Worm (Caenorhabditis elegans): Measurements from ENCODE around the gene srg-26.

Gene srg-26

DNA sequence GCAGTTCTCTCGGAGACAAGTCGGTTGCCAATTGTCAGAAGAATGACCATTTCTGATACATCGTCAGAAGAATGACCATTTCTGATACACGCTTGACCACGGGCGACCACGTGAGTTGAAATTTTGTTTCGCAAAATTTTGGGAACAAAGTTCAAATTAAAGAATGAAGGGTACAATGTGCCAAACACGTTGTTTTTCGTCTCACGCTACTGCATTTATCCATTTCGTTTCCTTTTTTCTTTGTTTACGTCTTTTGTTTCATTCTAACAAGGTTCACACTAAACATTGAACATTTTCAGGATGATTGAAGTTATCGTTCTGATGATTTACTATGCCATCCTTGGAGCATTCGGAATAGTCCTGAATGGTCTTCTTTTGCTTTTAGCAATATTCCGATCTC lies 20.4 kb downstream of the srg-26 start, which contains the start of gene srd-9:
Gene srd-9, plus strand, starts transcription at position 301 of the 400 bp plus-strand sequence.
- no peak for TF ChIP-seq ZK546.5 (tag; optimal IDR thresholded peaks at IDR 0.05)
- TF ChIP-seq nhr-77 (tag; optimal IDR thresholded peaks at IDR 0.05) = no peak
- no peak for TF ChIP-seq fos-1 (tag; optimal IDR thresholded peaks at IDR 0.05)
- no peak for TF ChIP-seq nhr-11 (tag; optimal IDR thresholded peaks at IDR 0.05)
- no peak for TF ChIP-seq ztf-4 (tag; optimal IDR thresholded peaks at IDR 0.05)
- no peak for TF ChIP-seq nhr-76 (tag; optimal IDR thresholded peaks at IDR 0.05)
- no peak for TF ChIP-seq mdl-1 (tag; optimal IDR thresholded peaks at IDR 0.05)
- no peak for TF ChIP-seq mml-1 (tag; optimal IDR thresholded peaks at IDR 0.05)
- no peak for TF ChIP-seq nhr-237 (tag; optimal IDR thresholded peaks at IDR 0.05)
- no peak for TF ChIP-seq unc-39 (tag; optimal IDR thresholded peaks at IDR 0.05)
- no peak for TF ChIP-seq tbx-2 (tag; optimal IDR thresholded peaks at IDR 0.05)
- no peak for TF ChIP-seq fkh-2 (tag; optimal IDR thresholded peaks at IDR 0.05)
- TF ChIP-seq snpc-4 (tag; optimal IDR thresholded peaks at IDR 0.05) = no peak
- no peak for TF ChIP-seq ceh-82 (tag; optimal IDR thresholded peaks at IDR 0.05)
- TF ChIP-seq egl-27 (tag; optimal IDR thresholded peaks at IDR 0.05) = no peak
- no peak for TF ChIP-seq jun-1 (tag; optimal IDR thresholded peaks at IDR 0.05)
- no peak for TF ChIP-seq nhr-23 (tag; optimal IDR thresholded peaks at IDR 0.05)
- TF ChIP-seq nhr-43 (tag; optimal IDR thresholded peaks at IDR 0.05; ENCODE audit: poor library complexity, severe bottlenecking) = no peak
- no peak for TF ChIP-seq lin-15B (tag; optimal IDR thresholded peaks at IDR 0.05)
- no peak for TF ChIP-seq nfya-1 (tag; optimal IDR thresholded peaks at IDR 0.05; ENCODE audit: insufficient read depth)

DNA sequence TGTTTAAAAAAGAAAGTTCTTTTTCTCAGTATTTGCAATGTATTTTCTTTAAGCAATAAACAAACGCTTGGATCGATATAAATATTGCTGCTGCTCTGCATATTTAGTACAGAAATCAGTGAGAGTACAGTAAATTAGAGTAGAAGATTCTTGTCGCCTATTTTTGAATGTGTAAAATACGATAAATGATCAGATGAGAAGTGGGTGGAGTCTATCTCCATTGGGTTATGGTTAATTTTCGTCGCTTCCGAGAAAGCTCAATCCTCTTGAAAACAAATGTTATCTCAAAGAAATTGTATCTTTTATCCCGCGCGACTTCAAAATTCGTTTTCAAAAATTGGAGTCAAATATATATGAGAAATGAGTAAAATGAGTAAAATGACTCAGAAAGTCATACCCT lies 27.7 kb downstream of the srg-26 start, which contains the start of gene nhr-216:
Gene nhr-216, minus strand, starts transcription at position 101 of the 400 bp plus-strand sequence.
- TF ChIP-seq lsy-12 (tag; optimal IDR thresholded peaks at IDR 0.05) = no peak
- no peak for TF ChIP-seq nhr-43 (tag; optimal IDR thresholded peaks at IDR 0.05; ENCODE audit: poor library complexity, severe bottlenecking)
- no peak for TF ChIP-seq ama-1 (optimal IDR thresholded peaks at IDR 0.05)
- TF ChIP-seq hmg-11 (tag; optimal IDR thresholded peaks at IDR 0.05) = no peak
- TF ChIP-seq lin-15B (tag; optimal IDR thresholded peaks at IDR 0.05) = no peak
- TF ChIP-seq nhr-67 (tag; optimal IDR thresholded peaks at IDR 0.05) = no peak
- no peak for TF ChIP-seq nhr-237 (tag; optimal IDR thresholded peaks at IDR 0.05)
- TF ChIP-seq daf-12 (tag; optimal IDR thresholded peaks at IDR 0.05) = no peak
- no peak for TF ChIP-seq jun-1 (tag; optimal IDR thresholded peaks at IDR 0.05)
- TF ChIP-seq nhr-23 (tag; optimal IDR thresholded peaks at IDR 0.05) = no peak
- TF ChIP-seq nhr-12 (tag; optimal IDR thresholded peaks at IDR 0.05) = no peak
- TF ChIP-seq nhr-77 (tag; optimal IDR thresholded peaks at IDR 0.05) = no peak
- no peak for TF ChIP-seq elt-2 (tag; optimal IDR thresholded peaks at IDR 0.05)
- no peak for TF ChIP-seq snpc-4 (tag; optimal IDR thresholded peaks at IDR 0.05)
- no peak for TF ChIP-seq mml-1 (tag; optimal IDR thresholded peaks at IDR 0.05)

DNA sequence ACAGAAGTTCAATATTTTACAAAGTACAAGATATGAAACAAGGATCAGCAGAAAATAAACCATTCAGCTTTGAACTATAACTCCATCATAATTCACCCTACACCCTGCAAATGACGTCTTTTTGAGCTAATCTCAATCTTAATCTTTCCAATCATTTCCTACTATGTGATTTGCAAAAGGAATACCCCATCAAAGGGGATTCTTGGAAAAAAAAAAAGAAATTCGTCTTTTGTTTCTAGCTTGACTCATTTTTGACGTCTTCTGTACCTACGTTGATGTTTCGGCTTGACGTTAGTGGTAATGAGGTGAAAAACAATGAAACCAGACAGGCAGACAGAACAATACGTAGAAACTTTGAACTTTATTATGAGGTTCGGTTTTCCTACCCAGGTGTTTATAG lies 31.2 kb downstream of the srg-26 start:
- TF ChIP-seq hmg-11 (tag; optimal IDR thresholded peaks at IDR 0.05) = no peak
- TF ChIP-seq nhr-25 (tag; optimal IDR thresholded peaks at IDR 0.05) = no peak
- no peak for TF ChIP-seq lin-15B (tag; optimal IDR thresholded peaks at IDR 0.05)
- no peak for TF ChIP-seq nhr-67 (tag; optimal IDR thresholded peaks at IDR 0.05)
- no peak for TF ChIP-seq nhr-77 (tag; optimal IDR thresholded peaks at IDR 0.05)
- TF ChIP-seq unc-39 (tag; optimal IDR thresholded peaks at IDR 0.05) = no peak
- no peak for TF ChIP-seq ZK546.5 (tag; optimal IDR thresholded peaks at IDR 0.05)
- no peak for TF ChIP-seq fos-1 (tag; optimal IDR thresholded peaks at IDR 0.05)
- TF ChIP-seq daf-12 (tag; optimal IDR thresholded peaks at IDR 0.05) = no peak
- no peak for TF ChIP-seq skn-1 (tag; optimal IDR thresholded peaks at IDR 0.05)
- no peak for TF ChIP-seq elt-2 (tag; optimal IDR thresholded peaks at IDR 0.05)
- TF ChIP-seq nhr-11 (tag; optimal IDR thresholded peaks at IDR 0.05) = no peak
- TF ChIP-seq nhr-12 (tag; optimal IDR thresholded peaks at IDR 0.05) = no peak
- TF ChIP-seq lsy-12 (tag; optimal IDR thresholded peaks at IDR 0.05) = no peak
- no peak for TF ChIP-seq ztf-11 (tag; optimal IDR thresholded peaks at IDR 0.05)
- TF ChIP-seq zag-1 (tag; optimal IDR thresholded peaks at IDR 0.05) = no peak
- no peak for TF ChIP-seq pha-4 (tag; optimal IDR thresholded peaks at IDR 0.05)
- TF ChIP-seq eor-1 (tag; optimal IDR thresholded peaks at IDR 0.05) = no peak
- TF ChIP-seq mdl-1 (tag; optimal IDR thresholded peaks at IDR 0.05) = no peak

DNA sequence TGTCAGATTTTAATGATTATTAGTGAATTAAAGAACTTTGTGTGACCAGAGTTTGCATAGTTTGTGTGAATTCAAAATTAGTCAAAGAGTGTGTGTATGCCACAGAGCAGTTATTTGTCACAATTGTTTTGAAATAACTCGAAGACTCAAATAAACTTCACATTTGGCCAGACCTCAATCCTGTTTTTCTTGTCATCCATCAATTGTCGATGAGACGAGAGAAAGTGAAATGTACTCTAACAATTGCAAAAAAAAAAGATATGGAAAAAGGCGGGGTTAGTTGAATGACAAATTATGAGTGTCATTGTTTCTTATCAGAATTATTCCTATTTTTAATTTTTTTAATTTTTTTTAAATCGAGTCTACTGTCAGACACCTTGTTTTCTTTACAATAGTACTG lies 33.8 kb downstream of the srg-26 start, which contains the start of gene T09D3.8:
Gene T09D3.8, plus strand, starts transcription at position 301 of the 400 bp plus-strand sequence.
- no peak for TF ChIP-seq lin-15B (tag; optimal IDR thresholded peaks at IDR 0.05)
- no peak for TF ChIP-seq sea-2 (GFP tag; optimal IDR thresholded peaks at IDR 0.05)
- no peak for TF ChIP-seq unc-39 (tag; optimal IDR thresholded peaks at IDR 0.05)
- no peak for TF ChIP-seq zag-1 (tag; optimal IDR thresholded peaks at IDR 0.05)
- TF ChIP-seq lin-39 (tag; optimal IDR thresholded peaks at IDR 0.05) = no peak
- TF ChIP-seq pqm-1 (tag; optimal IDR thresholded peaks at IDR 0.05) = no peak
- no peak for TF ChIP-seq fkh-2 (tag; optimal IDR thresholded peaks at IDR 0.05)
- no peak for TF ChIP-seq nhr-25 (tag; optimal IDR thresholded peaks at IDR 0.05)
- TF ChIP-seq ceh-82 (tag; optimal IDR thresholded peaks at IDR 0.05) = no peak
- no peak for TF ChIP-seq mdl-1 (tag; optimal IDR thresholded peaks at IDR 0.05)
- TF ChIP-seq ceh-28 (tag; optimal IDR thresholded peaks at IDR 0.05) = no peak
- TF ChIP-seq nhr-237 (tag; optimal IDR thresholded peaks at IDR 0.05) = no peak
- no peak for TF ChIP-seq snpc-4 (tag; optimal IDR thresholded peaks at IDR 0.05)
- TF ChIP-seq skn-1 (tag; optimal IDR thresholded peaks at IDR 0.05) = no peak
- TF ChIP-seq nhr-43 (tag; optimal IDR thresholded peaks at IDR 0.05; ENCODE audit: poor library complexity, severe bottlenecking) = no peak
- TF ChIP-seq fkh-10 (GFP tag; optimal IDR thresholded peaks at IDR 0.05) = no peak
- TF ChIP-seq nfya-1 (tag; optimal IDR thresholded peaks at IDR 0.05; ENCODE audit: insufficient read depth) = no peak
- TF ChIP-seq pha-4 (tag; optimal IDR thresholded peaks at IDR 0.05) = no peak
